Worm (Caenorhabditis elegans): ENCODE results near the gene srd-18.

DNA sequence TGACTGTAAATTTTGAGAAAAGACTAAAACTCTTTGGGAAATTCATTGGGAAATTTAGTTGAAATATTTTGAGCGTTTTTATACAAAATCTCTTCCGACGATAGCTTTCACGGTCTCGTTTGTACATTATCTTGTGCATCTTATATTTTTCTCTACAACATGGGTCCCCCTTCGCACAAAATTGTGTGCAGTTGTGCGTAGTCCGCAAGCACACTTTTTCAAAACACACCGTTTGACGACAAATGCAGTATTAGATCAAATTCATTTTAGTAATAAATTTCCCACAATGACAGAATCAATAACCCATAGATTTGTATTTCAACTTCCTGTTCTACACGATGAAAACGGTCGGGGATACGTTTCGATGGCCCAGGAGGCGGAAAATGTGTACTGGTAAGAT is 31.2 kb upstream of the srd-18 start, which contains the start of gene F25H9.2:
- TF ChIP-seq mcd-1 (GFP tag; IDR thresholded peaks at IDR 0.05) (no peak), egl-44 (GFP tag; IDR thresholded peaks at IDR 0.05) (no peak), pbrm-1 (GFP tag; IDR thresholded peaks at IDR 0.05) (no peak), F33H1.4 (GFP tag; IDR thresholded peaks at IDR 0.05) (no peak), dpl-1 (GFP tag; optimal IDR thresholded peaks at IDR 0.05) (no peak)
